Fruit fly (Drosophila melanogaster): Measurements from ENCODE around the gene CG42371.

CG42371 gene

DNA sequence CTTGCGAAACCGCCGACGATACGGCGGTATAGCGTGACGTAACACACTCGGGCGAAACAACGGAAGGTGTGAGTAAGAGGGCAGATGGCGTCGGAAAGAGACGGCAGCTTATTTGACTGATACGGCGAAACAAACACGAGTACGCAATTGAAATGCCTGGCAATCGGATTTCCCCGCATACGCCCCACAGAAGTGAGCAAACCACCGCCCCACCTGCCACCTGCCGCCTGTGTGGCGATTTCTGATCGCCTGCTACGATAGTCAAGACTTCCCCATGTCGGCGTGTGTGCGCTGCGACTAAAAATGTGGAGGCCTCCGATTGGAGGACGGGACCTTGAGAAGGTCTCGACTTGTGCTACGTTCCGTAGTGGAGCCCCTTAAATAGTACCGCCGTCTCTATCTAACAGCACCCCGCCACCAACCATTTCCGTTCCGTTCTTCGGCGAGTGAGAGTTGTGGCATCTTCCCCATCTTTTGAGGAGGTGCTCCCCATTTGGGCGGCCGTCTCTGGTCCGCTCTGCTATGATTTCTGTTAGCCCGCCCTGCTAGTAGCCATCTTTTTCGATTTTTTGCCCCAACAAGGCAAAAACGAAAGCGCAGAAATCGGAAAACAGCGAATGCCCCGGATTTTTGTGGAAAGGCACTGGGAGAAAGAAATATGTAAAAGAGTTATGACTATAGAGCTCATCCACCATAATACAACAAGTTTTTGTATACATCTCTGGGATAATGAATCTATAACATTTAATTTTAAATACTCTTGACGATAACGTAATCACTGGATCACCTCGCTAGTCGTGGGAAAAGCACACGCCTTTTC lies 18.2 kb downstream of the CG42371 start (continued):
- TF ChIP-seq CG13424 (tag; optimal IDR thresholded peaks at IDR 0.05) (peak; percentile 76), tna (GFP tag; IDR thresholded peaks at IDR 0.05; ENCODE audit: partially characterized antibody) (no peak), CG11723 (GFP tag; optimal IDR thresholded peaks at IDR 0.05) (peak; percentile 57), bsh (GFP tag; optimal IDR thresholded peaks at IDR 0.05) (peak; percentile 96 to 97), gro (GFP tag; optimal IDR thresholded peaks at IDR 0.05) (peak; percentile 80), ttk (GFP tag; IDR thresholded peaks at IDR 0.05) (no peak), CG42726 (GFP tag; IDR thresholded peaks at IDR 0.05; ENCODE audit: partially characterized antibody) (no peak), Optix (GFP tag; IDR thresholded peaks at IDR 0.05) (no peak), disco-r (GFP tag; optimal IDR thresholded peaks at IDR 0.05) (peak; percentile 59), Sry-β (GFP tag; optimal IDR thresholded peaks at IDR 0.05) (peak; percentile 38), CG9437 (GFP tag; optimal IDR thresholded peaks at IDR 0.05) (peak; percentile 94), CG8089 (GFP tag; optimal IDR thresholded peaks at IDR 0.05) (peak; percentile 87), CG1647 (GFP tag; optimal IDR thresholded peaks at IDR 0.05) (peak; percentile 74), p53 (GFP tag; optimal IDR thresholded peaks at IDR 0.05) (peak; percentile 20), ftz-f1 (GFP tag; optimal IDR thresholded peaks at IDR 0.05) (peak; percentile 100), chinmo (GFP tag; IDR thresholded peaks at IDR 0.05; ENCODE audit: partially characterized antibody) (no peak), cg (GFP tag; optimal IDR thresholded peaks at IDR 0.05) (peak; percentile 57), crc (GFP tag; optimal IDR thresholded peaks at IDR 0.05) (peak; percentile 77), CG15696 (tag; optimal IDR thresholded peaks at IDR 0.05) (peak; percentile 25), CG3847 (GFP tag; IDR thresholded peaks at IDR 0.05) (no peak), CG13775 (GFP tag; optimal IDR thresholded peaks at IDR 0.05) (peak; percentile 77), CG4328 (GFP tag; optimal IDR thresholded peaks at IDR 0.05) (peak; percentile 54), CG34376 (GFP tag; optimal IDR thresholded peaks at IDR 0.05) (peak; percentile 71), ATbp (GFP tag; optimal IDR thresholded peaks at IDR 0.05) (peak; percentile 90), z (GFP tag; IDR thresholded peaks at IDR 0.05) (no peak), Sox100B (GFP tag; optimal IDR thresholded peaks at IDR 0.05) (peak; percentile 86), pho (GFP tag; optimal IDR thresholded peaks at IDR 0.05) (peak; percentile 82), gcm (GFP tag; optimal IDR thresholded peaks at IDR 0.05) (peak; percentile 49), Fer3 (tag; optimal IDR thresholded peaks at IDR 0.05) (peak; percentile 78), pzg (GFP tag; optimal IDR thresholded peaks at IDR 0.05) (no peak), her (GFP tag; optimal IDR thresholded peaks at IDR 0.05) (peak; percentile 84), phol (tag; optimal IDR thresholded peaks at IDR 0.05) (peak; percentile 89), bcd (GFP tag; optimal IDR thresholded peaks at IDR 0.05) (peak; percentile 86), tin (GFP tag; optimal IDR thresholded peaks at IDR 0.05) (peak; percentile 79), Atf-2 (GFP tag; optimal IDR thresholded peaks at IDR 0.05) (peak; percentile 86), CG4282 (GFP tag; optimal IDR thresholded peaks at IDR 0.05) (peak; percentile 62), zfh2 (GFP tag; optimal IDR thresholded peaks at IDR 0.05) (peak; percentile 68), Dad (GFP tag; optimal IDR thresholded peaks at IDR 0.05) (peak; percentile 90), Neu2 (GFP tag; optimal IDR thresholded peaks at IDR 0.05; ENCODE audit: borderline replicate concordance) (peak; percentile 31), MESR4 (GFP tag; optimal IDR thresholded peaks at IDR 0.05) (peak; percentile 9), fd64A (GFP tag; optimal IDR thresholded peaks at IDR 0.05) (peak; percentile 74), CG7987 (GFP tag; optimal IDR thresholded peaks at IDR 0.05) (peak; percentile 31), mirr (GFP tag; optimal IDR thresholded peaks at IDR 0.05) (peak; percentile 84), CG13894 (tag; optimal IDR thresholded peaks at IDR 0.05) (peak; percentile 95), CG13296 (GFP tag; optimal IDR thresholded peaks at IDR 0.05) (peak; percentile 62), Blimp-1 (GFP tag; optimal IDR thresholded peaks at IDR 0.05) (peak; percentile 86), ewg (GFP tag; optimal IDR thresholded peaks at IDR 0.05) (peak; percentile 81), Max (GFP tag; optimal IDR thresholded peaks at IDR 0.05) (peak; percentile 89)

All from whole organism, embryonic.